Worm (Caenorhabditis elegans): ENCODE data around the gene Y51B9A.5.

Y51B9A.5 gene

DNA sequence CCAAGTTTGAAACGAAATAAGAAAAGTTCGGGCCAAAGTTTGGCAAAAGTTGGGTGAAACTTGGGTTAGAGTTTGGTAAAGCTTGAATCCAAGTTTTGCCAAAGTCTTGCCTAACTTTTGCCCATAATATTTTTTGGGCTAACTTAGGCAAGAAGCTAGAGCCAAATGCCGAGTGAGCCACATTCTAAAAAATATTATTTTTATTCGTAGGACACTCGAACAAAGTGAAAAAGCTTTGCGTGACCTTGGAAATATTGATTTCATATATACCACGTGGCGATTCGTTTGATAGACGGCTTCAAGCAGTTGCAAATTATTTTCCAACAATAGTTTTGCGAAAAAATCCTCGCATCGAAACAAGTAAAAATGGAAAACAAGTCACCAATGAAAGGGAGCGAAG lies at the start of gene Y51B9A.5:
Gene Y51B9A.5, plus strand, starts transcription at position 301 of the 400 bp plus-strand sequence.
- no peak for TF ChIP-seq unc-62 (GFP tag; optimal IDR thresholded peaks at IDR 0.05)

DNA sequence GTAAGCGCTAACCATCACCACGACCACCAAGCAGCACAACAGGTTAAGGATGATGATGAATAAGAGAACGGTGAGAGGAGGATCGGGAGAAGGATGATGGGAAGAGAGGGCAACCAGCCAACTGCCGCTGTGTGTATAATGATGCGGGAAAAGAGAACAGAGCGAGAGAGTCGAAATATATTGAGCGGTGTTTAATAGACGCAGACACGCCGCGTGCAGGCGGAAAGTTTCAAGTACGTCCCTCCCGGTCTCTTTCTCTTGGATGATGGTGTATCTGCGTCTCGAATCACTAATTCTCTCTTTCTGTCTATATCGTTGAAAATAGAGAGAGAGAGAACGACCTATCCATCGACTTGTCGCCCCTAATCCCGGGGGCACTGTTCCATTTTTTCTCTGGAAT lies 47.2 kb upstream of the Y51B9A.5 start:
- no peak for TF ChIP-seq unc-62 (GFP tag; optimal IDR thresholded peaks at IDR 0.05)

DNA sequence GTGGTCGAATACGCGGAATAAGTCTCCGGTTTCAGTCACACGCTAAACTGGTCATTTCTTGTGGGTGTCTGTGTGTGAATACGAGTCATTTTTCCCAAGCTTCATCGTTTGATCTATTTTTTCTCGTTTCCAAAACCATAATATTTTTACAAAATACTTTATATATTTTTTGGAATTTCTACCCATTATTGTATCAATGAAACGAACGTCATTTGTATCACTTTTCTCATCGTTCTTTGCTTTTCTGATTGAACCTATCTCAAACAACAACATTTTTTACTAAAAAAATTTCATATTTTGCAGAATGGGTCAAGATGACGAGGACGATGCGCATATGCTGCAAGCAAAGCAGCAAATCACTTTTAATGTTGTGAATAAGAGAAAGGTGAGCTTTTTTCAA lies 45.7 kb upstream of the Y51B9A.5 start, which contains the start of gene mel-11:
Gene mel-11, plus strand, starts transcription at position 301 of the 400 bp plus-strand sequence.
- TF ChIP-seq unc-62 (GFP tag; optimal IDR thresholded peaks at IDR 0.05): no peak

DNA sequence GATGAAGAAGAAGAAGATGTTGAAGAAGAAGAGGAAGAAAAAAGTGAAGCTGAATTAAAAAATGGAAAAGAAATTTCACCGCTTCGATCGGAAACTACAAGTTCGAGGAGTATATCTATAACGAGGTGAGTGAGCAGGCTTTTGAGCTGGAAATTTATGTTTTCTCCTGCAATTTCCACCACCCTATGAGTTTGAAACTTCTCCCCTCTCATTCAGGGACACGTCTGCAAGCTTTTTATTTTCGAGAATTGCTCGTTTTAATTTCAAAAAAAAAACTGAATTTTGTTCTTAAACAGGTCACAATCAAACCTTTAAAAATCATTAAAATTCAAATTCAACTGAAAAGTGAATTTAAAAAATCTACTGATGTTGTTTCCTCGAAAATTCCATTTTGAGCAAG lies 41.7 kb upstream of the Y51B9A.5 start:
- TF ChIP-seq unc-62 (GFP tag; optimal IDR thresholded peaks at IDR 0.05): no peak

DNA sequence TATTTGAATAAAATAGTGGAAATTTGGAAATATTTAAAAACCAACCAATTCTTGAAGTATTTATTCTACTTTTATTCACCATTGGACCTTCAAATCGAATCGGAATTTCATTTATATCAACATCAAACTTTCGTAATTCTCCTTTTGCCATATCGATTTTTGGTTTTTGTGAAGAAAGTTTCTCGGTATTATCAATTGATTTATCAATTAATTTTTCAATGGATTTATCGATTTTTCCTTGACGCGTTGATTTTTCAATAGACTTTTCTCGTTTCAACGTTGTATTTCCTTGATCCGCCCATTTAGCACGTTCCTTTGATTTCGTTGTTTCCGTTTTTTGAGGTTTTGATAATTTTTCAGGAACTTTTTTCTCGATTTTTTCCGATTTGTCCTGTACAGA lies 34.6 kb upstream of the Y51B9A.5 start:
- TF ChIP-seq unc-62 (GFP tag; optimal IDR thresholded peaks at IDR 0.05): no peak

DNA sequence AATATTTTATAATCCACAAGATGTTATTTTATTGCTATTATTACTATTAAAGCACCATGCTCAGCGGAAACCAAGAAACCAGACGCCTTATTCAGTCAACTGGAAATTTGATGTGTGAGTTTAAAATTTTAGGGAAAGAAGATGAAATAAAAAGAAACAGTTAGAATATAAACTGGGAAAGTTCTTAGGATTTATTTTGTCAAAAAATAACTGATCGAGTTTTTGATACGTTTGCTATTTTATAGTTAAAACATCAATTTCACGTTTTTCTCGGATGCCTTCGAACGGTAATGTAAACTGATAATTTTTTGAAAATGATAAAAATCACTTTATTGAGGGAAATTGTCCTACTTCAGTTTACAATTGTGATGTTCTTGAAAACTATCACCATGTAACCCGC lies 31.6 kb upstream of the Y51B9A.5 start, which contains the start of gene C06C3.3:
Gene C06C3.3, minus strand, starts transcription at position 101 of the 400 bp plus-strand sequence.
- TF ChIP-seq unc-62 (GFP tag; optimal IDR thresholded peaks at IDR 0.05): no peak

DNA sequence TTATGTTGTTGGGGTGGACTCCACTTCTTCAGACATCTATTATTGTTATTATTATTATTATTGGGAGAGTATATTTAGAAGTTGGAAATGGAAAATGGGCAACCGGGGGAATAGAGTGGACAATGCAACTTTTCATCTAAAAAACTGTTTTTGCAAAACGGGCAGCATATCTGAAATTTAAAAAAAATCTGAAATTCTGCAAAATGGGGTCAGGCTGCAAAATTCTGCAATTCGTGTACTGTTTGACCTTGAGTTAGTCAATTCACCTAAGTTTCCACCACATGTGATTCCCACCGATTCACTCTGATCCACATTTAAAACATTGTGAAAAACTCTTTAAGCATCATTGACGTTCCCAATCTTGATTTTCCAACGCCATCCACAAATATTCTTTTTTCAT lies 31.0 kb upstream of the Y51B9A.5 start, which contains the start of gene C06C3.4:
Gene C06C3.4, plus strand, starts transcription at position 301 of the 400 bp plus-strand sequence.
- TF ChIP-seq unc-62 (GFP tag; optimal IDR thresholded peaks at IDR 0.05): no peak

DNA sequence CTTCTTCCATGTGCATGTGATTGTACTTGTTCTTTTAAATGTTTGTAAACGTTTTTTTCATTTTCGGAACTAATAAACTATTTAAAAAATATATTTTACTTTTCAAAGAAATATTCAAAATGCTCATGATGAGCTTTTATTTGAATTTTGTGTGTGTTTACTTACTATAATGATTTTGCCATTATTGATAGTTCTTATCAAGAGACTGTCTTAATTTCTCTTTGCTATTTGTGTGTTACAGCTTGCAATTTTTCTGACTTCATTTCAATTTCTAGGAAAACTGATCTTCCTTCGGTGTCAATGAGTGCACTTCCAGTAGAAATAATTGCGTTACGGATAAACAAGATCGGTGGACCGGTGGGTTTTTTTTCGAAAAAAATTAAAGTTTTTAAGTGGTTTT lies 29.1 kb upstream of the Y51B9A.5 start, which contains the start of gene C06C3.12:
Gene C06C3.12, plus strand, starts transcription at position 301 of the 400 bp plus-strand sequence.
- TF ChIP-seq unc-62 (GFP tag; optimal IDR thresholded peaks at IDR 0.05): no peak

DNA sequence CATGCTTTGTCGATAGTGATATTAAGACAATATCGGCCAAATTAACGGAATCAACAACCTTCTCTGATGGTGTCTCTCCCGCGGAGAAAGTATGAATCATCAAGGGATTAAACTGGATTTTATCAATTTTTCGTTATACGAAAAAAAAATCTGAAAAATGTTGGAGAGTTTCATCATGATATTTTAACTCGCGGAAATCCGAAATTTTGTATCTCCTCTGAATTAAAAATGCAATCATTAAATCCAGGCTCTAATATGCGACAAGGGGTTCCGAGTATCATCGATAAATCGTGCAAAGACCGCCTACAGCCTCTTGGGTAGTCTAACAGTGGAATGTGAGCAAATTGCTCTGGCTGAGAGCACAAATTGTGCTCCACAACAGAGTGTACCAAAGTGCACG lies 26.8 kb upstream of the Y51B9A.5 start, which contains the start of gene C06C3.10:
Gene C06C3.10, minus strand, starts transcription at position 101 of the 400 bp plus-strand sequence.
- TF ChIP-seq unc-62 (GFP tag; optimal IDR thresholded peaks at IDR 0.05): no peak

DNA sequence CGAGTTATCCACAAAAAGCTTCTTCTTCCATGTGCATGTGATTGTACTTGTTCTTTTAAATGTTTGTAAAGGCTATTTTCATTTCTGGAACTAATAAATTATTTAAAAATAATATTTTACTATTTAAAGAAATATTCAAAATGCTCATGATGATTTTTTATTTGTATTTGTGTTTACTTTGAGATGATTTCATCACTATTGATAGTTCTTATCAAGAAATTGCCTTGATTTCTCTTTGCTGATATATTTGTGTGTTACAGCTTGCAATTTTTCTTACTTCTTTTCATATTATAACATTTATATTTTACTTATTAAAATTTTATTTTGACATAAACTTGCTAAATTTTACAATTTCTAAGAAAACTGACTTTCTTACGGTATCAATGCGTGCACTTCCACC lies 25.8 kb upstream of the Y51B9A.5 start:
- no peak for TF ChIP-seq unc-62 (GFP tag; optimal IDR thresholded peaks at IDR 0.05)

DNA sequence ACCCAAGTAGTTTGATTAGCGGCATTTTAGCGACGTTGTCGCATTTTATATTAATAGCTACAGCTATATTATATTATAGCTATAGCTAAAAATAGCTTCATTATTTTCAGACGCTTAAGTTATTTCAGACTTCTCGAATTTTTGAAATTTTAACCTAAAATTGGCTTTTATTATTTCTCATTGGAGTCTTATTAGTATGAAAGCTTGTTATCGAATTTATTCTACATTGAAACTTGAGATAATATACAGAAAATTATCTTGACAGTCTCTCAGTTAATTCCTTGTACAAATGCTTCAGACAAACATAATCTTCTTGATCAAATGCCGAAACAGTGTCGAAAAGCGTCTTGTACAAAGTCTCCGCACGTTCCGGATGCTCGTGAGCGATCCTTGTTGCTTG lies 24.1 kb upstream of the Y51B9A.5 start, which contains the start of gene srh-48:
Gene srh-48, plus strand, starts transcription at position 301 of the 400 bp plus-strand sequence.
- no peak for TF ChIP-seq unc-62 (GFP tag; optimal IDR thresholded peaks at IDR 0.05)

DNA sequence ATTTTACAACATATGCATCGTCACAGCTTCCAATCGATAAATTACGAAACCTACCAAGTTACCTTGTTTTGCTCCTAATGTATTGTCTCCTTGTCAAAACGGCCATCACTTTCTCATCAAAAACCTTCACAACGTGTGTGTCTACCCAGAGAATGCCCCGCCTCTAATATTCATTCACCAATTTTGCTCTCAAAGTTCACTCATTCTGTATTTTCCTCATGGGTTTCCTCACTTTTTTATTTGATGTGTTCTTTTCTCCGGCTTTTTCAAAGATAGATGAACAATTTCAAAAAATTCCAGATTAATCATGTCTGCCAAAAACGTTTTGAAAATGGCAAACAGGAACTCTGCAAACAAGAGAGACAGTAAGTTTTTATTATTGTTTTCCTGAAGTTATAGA lies 18.7 kb upstream of the Y51B9A.5 start, which contains the start of gene C06C3.7:
Gene C06C3.7, plus strand, starts transcription at position 301 of the 400 bp plus-strand sequence.
- TF ChIP-seq unc-62 (GFP tag; optimal IDR thresholded peaks at IDR 0.05): no peak

DNA sequence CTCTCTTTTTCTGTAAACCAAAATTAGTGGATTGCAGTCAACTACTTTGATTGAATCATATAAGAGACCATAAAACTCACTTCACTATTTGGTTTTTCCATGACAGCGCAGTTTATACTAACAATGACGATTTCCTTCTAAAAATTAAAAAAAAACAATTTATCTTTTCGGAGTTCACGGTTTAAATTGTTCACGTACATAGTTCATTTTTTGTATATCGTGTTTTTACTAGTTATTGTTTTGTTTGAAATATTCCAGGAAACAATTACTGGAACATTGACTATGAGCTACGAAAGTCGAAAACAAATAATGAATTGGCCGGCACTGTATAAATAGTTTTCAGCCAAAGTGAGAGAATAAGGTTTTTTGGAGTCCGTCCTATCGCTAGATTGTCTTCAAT lies 11.2 kb upstream of the Y51B9A.5 start, which contains the start of gene lido-17:
Gene lido-17, minus strand, starts transcription at position 101 of the 400 bp plus-strand sequence.
- no peak for TF ChIP-seq unc-62 (GFP tag; optimal IDR thresholded peaks at IDR 0.05)

DNA sequence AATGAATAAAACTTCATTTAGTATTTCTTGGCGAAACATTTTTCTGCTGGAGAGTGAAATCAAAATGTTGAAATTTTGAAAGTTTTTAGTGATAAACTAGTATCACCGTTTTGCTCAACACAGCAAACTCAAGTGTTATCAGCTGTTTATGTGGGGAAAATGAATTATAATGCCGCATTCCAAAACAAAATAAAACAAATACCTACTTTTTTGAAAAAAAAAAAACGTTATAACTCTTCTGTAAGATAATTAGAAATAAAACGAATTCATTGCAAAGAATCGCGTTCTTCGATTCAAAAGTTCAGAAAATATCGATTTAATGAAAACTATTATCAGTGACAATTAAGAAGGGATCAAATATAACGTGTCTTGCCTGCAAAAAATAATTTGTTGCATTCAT lies 6.5 kb upstream of the Y51B9A.5 start, which contains the start of gene Y51B9A.9:
Gene Y51B9A.9, minus strand, starts transcription at position 101 of the 400 bp plus-strand sequence.
- no peak for TF ChIP-seq unc-62 (GFP tag; optimal IDR thresholded peaks at IDR 0.05)

DNA sequence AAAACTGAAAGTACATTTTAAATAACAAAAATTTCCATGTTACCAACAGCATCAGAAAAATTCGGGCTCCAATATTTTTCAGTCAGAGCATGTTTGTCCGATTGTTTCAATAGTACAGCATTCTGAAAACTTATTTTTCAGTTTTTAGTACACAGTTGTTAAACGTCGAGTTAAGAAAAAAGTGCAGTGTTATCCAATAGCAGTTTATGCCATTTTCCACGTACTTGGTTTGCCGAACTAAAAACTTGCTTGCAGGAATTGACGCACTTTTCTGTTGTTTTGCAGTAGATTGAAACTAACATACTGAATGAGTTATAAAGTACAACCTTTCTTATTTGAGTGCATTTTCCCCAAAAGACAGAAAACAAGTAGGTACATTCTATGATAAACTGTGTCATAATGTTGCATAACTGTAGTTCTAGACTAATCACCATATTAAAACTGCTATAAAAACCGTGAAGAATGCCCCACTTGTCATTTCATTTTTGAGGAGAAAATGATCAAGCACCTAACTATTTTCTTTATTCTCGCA lies 5.5 kb upstream of the Y51B9A.5 start, which contains the start of the genes Y51B9A.14 and Y51B9A.8:
Gene Y51B9A.14, minus strand, starts transcription at position 101 of the 532 bp plus-strand sequence.
Gene Y51B9A.8, plus strand, starts transcription at position 482 of the 532 bp plus-strand sequence.
- no peak for TF ChIP-seq unc-62 (GFP tag; optimal IDR thresholded peaks at IDR 0.05)

DNA sequence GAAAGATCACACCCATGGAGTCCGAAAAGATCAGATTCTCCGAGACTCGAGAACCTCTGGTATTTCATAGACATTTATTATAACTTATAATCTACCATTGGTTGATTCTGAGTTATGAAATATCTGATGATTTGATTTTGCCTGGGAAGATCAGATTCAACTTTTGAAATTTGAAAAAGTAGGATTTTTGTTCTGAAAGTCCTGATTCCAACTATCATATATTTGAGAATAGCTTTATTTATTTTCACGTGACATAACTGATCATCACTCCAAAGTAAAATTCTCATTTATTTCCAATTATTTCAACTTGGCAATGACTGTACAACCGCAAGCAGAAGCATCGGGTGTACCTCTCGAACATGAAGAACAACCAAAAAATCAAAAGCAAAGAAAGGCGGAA lies 4.2 kb upstream of the Y51B9A.5 start, which contains the start of gene Y51B9A.7:
Gene Y51B9A.7, plus strand, starts transcription at position 301 of the 400 bp plus-strand sequence.
- TF ChIP-seq unc-62 (GFP tag; optimal IDR thresholded peaks at IDR 0.05): no peak

DNA sequence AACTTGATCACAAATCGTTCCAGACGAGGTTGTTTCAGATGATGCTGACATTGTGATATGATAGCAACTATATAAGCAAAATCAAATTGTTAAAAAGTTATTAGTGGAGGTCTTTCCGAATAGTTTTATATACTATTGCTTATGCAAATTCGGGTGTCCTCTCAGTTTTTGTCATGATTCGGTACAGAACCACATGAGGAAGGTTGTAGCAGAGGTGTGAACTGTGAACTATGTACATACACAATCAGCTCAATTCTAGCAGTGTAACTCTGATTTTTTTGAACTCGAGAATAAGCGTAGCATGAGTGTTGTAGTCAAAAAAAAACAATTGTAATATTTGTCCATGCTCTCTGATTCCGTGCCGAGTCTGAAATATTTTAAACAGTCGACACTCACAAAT lies 859 bp upstream of the Y51B9A.5 start, which contains the start of gene Y51B9A.6:
Gene Y51B9A.6, minus strand, starts transcription at position 101 of the 400 bp plus-strand sequence.
- TF ChIP-seq unc-62 (GFP tag; optimal IDR thresholded peaks at IDR 0.05): no peak
